Worm (Caenorhabditis elegans) whole organism, L4 larva: ENCODE measurements around the gene C03F11.2.
A peak's percentile ranks its signal among the peaks of the same experiment; 100 is the strongest.

Experiments used
- F26F4.8 ChIP-seq: fragments of 200-800 bp; sonication (Bioruptor generic); conservative IDR thresholded peaks from 2 replicates; pipeline ENCODE4 v1.3.6; 2022; ENCODE audit warnings: missing genetic modification characterization, missing compliant biosample characterization
- F37D6.2 ChIP-seq: sonication (generic microtip); optimal IDR thresholded peaks from 2 replicates; lab custom pipeline; 2016; ENCODE audit warnings: mild to moderate bottlenecking, missing genetic modification characterization, missing compliant biosample characterization
- F44E2.7 ChIP-seq: fragments of 200-800 bp; sonication (Bioruptor generic); IDR thresholded peaks from 2 replicates; pipeline ENCODE4 v2.1.2; 2022; ENCODE audit warnings: missing genetic modification characterization, missing compliant biosample characterization
- R02D3.7 ChIP-seq: fragments of 150-350 bp; sonication (generic microtip); optimal IDR thresholded peaks from 3 replicates; lab custom pipeline; 2014; ENCODE audit warnings: missing biosample characterization, missing genetic modification characterization
- T20F7.1 ChIP-seq: fragments of 200-800 bp; sonication (Bioruptor generic); optimal IDR thresholded peaks from 2 replicates; lab custom pipeline; 2018; ENCODE audit warnings: mild to moderate bottlenecking, missing genetic modification characterization, missing compliant biosample characterization
- Y75B8A.6 ChIP-seq: fragments of 200-800 bp; sonication (Bioruptor generic); IDR thresholded peaks from 2 replicates; pipeline ENCODE4 v1.3.6; 2022; ENCODE audit warnings: missing genetic modification reagents, missing genetic modification characterization, missing compliant biosample characterization
- ZK546.5 ChIP-seq, 2 experiments: sonication (generic microtip); optimal IDR thresholded peaks; 2 replicates each; lab custom pipeline; 2017; ENCODE audit warnings: missing biosample characterization in 2 of 2, missing genetic modification characterization in 2 of 2
- aha-1 ChIP-seq: fragments of 150-350 bp; peaks from one replicate; lab custom pipeline; 2014; ENCODE audit warnings: missing biosample characterization, missing genetic modification characterization
- ama-1 ChIP-seq: fragments of 150-350 bp; optimal IDR thresholded peaks from 2 replicates; lab custom pipeline; 2014; ENCODE audit warnings: inconsistent platforms, mixed read lengths
- attf-4 ChIP-seq: sonication (generic microtip); optimal IDR thresholded peaks from 3 replicates; lab custom pipeline; 2017; ENCODE audit warnings: missing biosample characterization, missing genetic modification characterization
- ceh-20 ChIP-seq: fragments of 200-800 bp; sonication (Bioruptor generic); IDR thresholded peaks from 2 replicates; pipeline ENCODE4 v1.3.6; 2022; ENCODE audit warnings: missing genetic modification reagents, missing genetic modification characterization, missing compliant biosample characterization
- ceh-44 ChIP-seq: fragments of 200-800 bp; sonication (Bioruptor generic); IDR thresholded peaks from 2 replicates; pipeline ENCODE4 v1.3.6; 2022; ENCODE audit warnings: missing genetic modification reagents, missing genetic modification characterization, missing compliant biosample characterization
- ces-1 ChIP-seq: fragments of 150-350 bp; sonication (generic microtip); optimal IDR thresholded peaks from 4 replicates; lab custom pipeline; 2014; ENCODE audit warnings: missing biosample characterization, missing genetic modification reagents, missing genetic modification characterization
- ctbp-1 ChIP-seq: fragments of 200-800 bp; sonication (Bioruptor generic); IDR thresholded peaks from 2 replicates; pipeline ENCODE4 v1.3.6; 2022; ENCODE audit warnings: missing genetic modification reagents, missing genetic modification characterization, missing compliant biosample characterization
- daf-12 ChIP-seq: fragments of 150-350 bp; optimal IDR thresholded peaks from 2 replicates; lab custom pipeline; 2014; ENCODE audit warnings: missing biosample characterization, missing genetic modification reagents, missing genetic modification characterization
- daf-16 ChIP-seq, 3 experiments: sonication (generic microtip); optimal IDR thresholded peaks; 2 replicates each; lab custom pipeline; 2016 to 2017; ENCODE audit warnings: missing genetic modification characterization in 3 of 3, missing genetic modification reagents in 3 of 3, mild to moderate bottlenecking in 2 of 3, missing compliant biosample characterization in 2 of 3, missing biosample characterization in 1 of 3, moderate library complexity in 1 of 3
- dmd-8 ChIP-seq: fragments of 200-800 bp; sonication (Bioruptor generic); IDR thresholded peaks from 2 replicates; pipeline ENCODE4 v1.3.6; 2022; ENCODE audit warnings: missing genetic modification characterization, missing compliant biosample characterization
- dmd-9 ChIP-seq: fragments of 200-800 bp; sonication (Bioruptor generic); IDR thresholded peaks from 2 replicates; pipeline ENCODE4 v1.3.6; 2022; ENCODE audit warnings: missing genetic modification reagents, missing genetic modification characterization, missing compliant biosample characterization
- egl-27 ChIP-seq: sonication (generic microtip); optimal IDR thresholded peaks from 3 replicates; lab custom pipeline; 2017; ENCODE audit warnings: missing biosample characterization, missing genetic modification reagents, missing genetic modification characterization
- fos-1 ChIP-seq: fragments of 150-350 bp; optimal IDR thresholded peaks from 2 replicates; lab custom pipeline; 2014; ENCODE audit warnings: missing biosample characterization, missing genetic modification characterization
- hif-1 ChIP-seq, 2 experiments: sonication (generic microtip); optimal IDR thresholded peaks; 2 replicates each; lab custom pipeline; 2016 to 2017; ENCODE audit warnings: missing compliant biosample characterization in 2 of 2, missing genetic modification characterization in 2 of 2, missing genetic modification reagents in 2 of 2, missing genotype in 2 of 2, mild to moderate bottlenecking in 1 of 2
- hlh-11 ChIP-seq: fragments of 200-800 bp; sonication (Bioruptor generic); optimal IDR thresholded peaks from 2 replicates; lab custom pipeline; 2018; ENCODE audit warnings: mild to moderate bottlenecking, missing genetic modification characterization, missing compliant biosample characterization
- jun-1 ChIP-seq: fragments of 150-350 bp; optimal IDR thresholded peaks from 2 replicates; lab custom pipeline; 2014; ENCODE audit warnings: missing biosample characterization, missing genetic modification reagents, missing genetic modification characterization
- lim-7 ChIP-seq: fragments of 200-800 bp; sonication (Bioruptor generic); IDR thresholded peaks from 2 replicates; pipeline ENCODE4 v1.3.6; 2022; ENCODE audit warnings: missing genetic modification characterization, missing compliant biosample characterization
- lin-1 ChIP-seq: fragments of 200-800 bp; sonication (Bioruptor generic); IDR thresholded peaks from 2 replicates; pipeline ENCODE4 v1.3.6; 2022; ENCODE audit warnings: missing genetic modification reagents, missing genetic modification characterization, missing compliant biosample characterization
- lin-29 ChIP-seq: fragments of 200-800 bp; sonication (Bioruptor generic); IDR thresholded peaks from 2 replicates; pipeline ENCODE4 v1.3.6; 2022; ENCODE audit warnings: missing genetic modification reagents, missing genetic modification characterization, missing compliant biosample characterization
- lir-3 ChIP-seq: sonication (generic microtip); optimal IDR thresholded peaks from 2 replicates; lab custom pipeline; 2016; ENCODE audit warnings: mild to moderate bottlenecking, missing genetic modification characterization, missing compliant biosample characterization
- lsy-2 ChIP-seq, 2 experiments: fragments of 150-350 bp in 1 of 2; sonication (generic microtip) in 1 of 2; optimal IDR thresholded peaks; 2 replicates each; lab custom pipeline; 2014 to 2017; ENCODE audit warnings: missing biosample characterization in 2 of 2, missing genetic modification characterization in 2 of 2
- mdl-1 ChIP-seq, 2 experiments: fragments of 150-350 bp in 1 of 2; sonication (generic microtip) in 1 of 2; optimal IDR thresholded peaks; 2 replicates each; lab custom pipeline; 2014 to 2017; ENCODE audit warnings: missing biosample characterization in 2 of 2, missing genetic modification characterization in 2 of 2
- mep-1 ChIP-seq: fragments of 150-350 bp; sonication (generic microtip); optimal IDR thresholded peaks from 3 replicates; lab custom pipeline; 2014; ENCODE audit warnings: missing biosample characterization, missing genetic modification characterization
- mxl-3 ChIP-seq: fragments of 200-800 bp; sonication (Bioruptor generic); optimal IDR thresholded peaks from 2 replicates; lab custom pipeline; 2018; ENCODE audit warnings: mild to moderate bottlenecking, missing genetic modification characterization, missing compliant biosample characterization
- nhr-102 ChIP-seq: sonication (generic microtip); optimal IDR thresholded peaks from 2 replicates; lab custom pipeline; 2016; ENCODE audit warnings: mild to moderate bottlenecking, missing genetic modification characterization, moderate library complexity, missing compliant biosample characterization
- nhr-111 ChIP-seq: fragments of 200-800 bp; sonication (Bioruptor generic); optimal IDR thresholded peaks from 2 replicates; lab custom pipeline; 2018; ENCODE audit warnings: mild to moderate bottlenecking, missing genetic modification characterization, missing compliant biosample characterization
- nhr-237 ChIP-seq: sonication (generic microtip); optimal IDR thresholded peaks from 2 replicates; lab custom pipeline; 2017; ENCODE audit warnings: missing biosample characterization, missing genetic modification characterization
- nhr-25 ChIP-seq: sonication (generic microtip); optimal IDR thresholded peaks from 2 replicates; lab custom pipeline; 2017; ENCODE audit warnings: missing genetic modification characterization, mild to moderate bottlenecking, missing compliant biosample characterization, antibody characterized with exemption, moderate library complexity, borderline replicate concordance; ENCODE audit not compliant: insufficient read depth
- nhr-28 ChIP-seq: fragments of 150-350 bp; optimal IDR thresholded peaks from 2 replicates; lab custom pipeline; 2014; ENCODE audit warnings: missing biosample characterization, missing genetic modification characterization
- pha-4 ChIP-seq, 2 experiments: fragments of 150-350 bp in 1 of 2; fragments of 200-800 bp in 1 of 2; sonication (Bioruptor generic) in 1 of 2; IDR thresholded peaks in 1 of 2; optimal IDR thresholded peaks in 1 of 2; 2 replicates each; pipeline versions ENCODE4 v1.3.6 to Lab custom; 2014 to 2022; ENCODE audit warnings: missing genetic modification characterization in 2 of 2, missing genetic modification reagents in 2 of 2, missing biosample characterization in 1 of 2, missing compliant biosample characterization in 1 of 2
- pqm-1 ChIP-seq: sonication (generic microtip); optimal IDR thresholded peaks from 2 replicates; lab custom pipeline; 2017; ENCODE audit warnings: missing biosample characterization, missing genetic modification characterization
- rbr-2 ChIP-seq: sonication (generic microtip); optimal IDR thresholded peaks from 2 replicates; lab custom pipeline; 2016; ENCODE audit warnings: missing genotype, missing genetic modification characterization, missing compliant biosample characterization
- snpc-4 ChIP-seq: fragments of 150-350 bp; optimal IDR thresholded peaks from 2 replicates; lab custom pipeline; 2014; ENCODE audit warnings: missing biosample characterization, missing genetic modification characterization
- spr-3 ChIP-seq: fragments of 200-800 bp; sonication (Bioruptor generic); optimal IDR thresholded peaks from 2 replicates; lab custom pipeline; 2018; ENCODE audit warnings: mild to moderate bottlenecking, missing genetic modification characterization, missing compliant biosample characterization
- unc-39 ChIP-seq: sonication (generic microtip); optimal IDR thresholded peaks from 2 replicates; lab custom pipeline; 2017; ENCODE audit warnings: missing biosample characterization, missing genetic modification characterization
- unc-62 ChIP-seq, 3 experiments: fragments of 150-350 bp in 1 of 3; sonication (generic microtip); optimal IDR thresholded peaks in 2 of 3; peaks in 1 of 3; 1 replicate in 1 of 3; 2 replicates in 2 of 3; lab custom pipeline; 2014 to 2017; ENCODE audit warnings: missing biosample characterization in 3 of 3, missing genetic modification characterization in 3 of 3, missing genetic modification reagents in 3 of 3, missing genotype in 1 of 3
- zfp-2 ChIP-seq: sonication (generic microtip); optimal IDR thresholded peaks from 2 replicates; lab custom pipeline; 2016; ENCODE audit warnings: mild to moderate bottlenecking, missing genetic modification characterization, missing compliant biosample characterization
- zip-11 ChIP-seq: fragments of 200-800 bp; sonication (Bioruptor generic); IDR thresholded peaks from 2 replicates; pipeline ENCODE4 v1.3.6; 2022; ENCODE audit warnings: missing genetic modification characterization, missing compliant biosample characterization
- ztf-7 ChIP-seq: fragments of 150-350 bp; optimal IDR thresholded peaks from 2 replicates; lab custom pipeline; 2014; ENCODE audit warnings: missing biosample characterization, missing genetic modification characterization

Gene C03F11.2

DNA sequence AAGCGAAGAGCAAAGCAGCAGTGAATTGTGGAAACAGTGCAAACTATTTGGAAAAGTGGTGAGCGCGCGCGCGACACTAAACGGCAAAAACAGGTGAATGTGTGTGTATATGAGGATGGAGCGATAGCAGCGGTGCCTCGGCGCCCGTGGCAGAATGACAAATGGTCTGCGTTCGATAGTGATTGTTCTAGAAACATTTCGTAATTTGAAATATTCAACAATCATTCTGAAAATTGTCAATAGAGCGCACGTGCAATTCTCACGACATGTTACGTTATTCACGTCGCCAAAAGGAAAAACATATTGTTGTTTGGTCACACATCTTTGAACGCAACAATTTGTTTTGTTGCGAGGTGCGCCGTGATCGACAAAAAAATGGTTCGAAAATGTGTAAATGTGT, 41.9 kb downstream of the C03F11.2 start (continued):
- TF ChIP-seq lim-7 (no peak), spr-3 (no peak), ceh-20 (no peak), lin-29 (GFP tag; lab: Robert Waterston, UW) (no peak)

DNA sequence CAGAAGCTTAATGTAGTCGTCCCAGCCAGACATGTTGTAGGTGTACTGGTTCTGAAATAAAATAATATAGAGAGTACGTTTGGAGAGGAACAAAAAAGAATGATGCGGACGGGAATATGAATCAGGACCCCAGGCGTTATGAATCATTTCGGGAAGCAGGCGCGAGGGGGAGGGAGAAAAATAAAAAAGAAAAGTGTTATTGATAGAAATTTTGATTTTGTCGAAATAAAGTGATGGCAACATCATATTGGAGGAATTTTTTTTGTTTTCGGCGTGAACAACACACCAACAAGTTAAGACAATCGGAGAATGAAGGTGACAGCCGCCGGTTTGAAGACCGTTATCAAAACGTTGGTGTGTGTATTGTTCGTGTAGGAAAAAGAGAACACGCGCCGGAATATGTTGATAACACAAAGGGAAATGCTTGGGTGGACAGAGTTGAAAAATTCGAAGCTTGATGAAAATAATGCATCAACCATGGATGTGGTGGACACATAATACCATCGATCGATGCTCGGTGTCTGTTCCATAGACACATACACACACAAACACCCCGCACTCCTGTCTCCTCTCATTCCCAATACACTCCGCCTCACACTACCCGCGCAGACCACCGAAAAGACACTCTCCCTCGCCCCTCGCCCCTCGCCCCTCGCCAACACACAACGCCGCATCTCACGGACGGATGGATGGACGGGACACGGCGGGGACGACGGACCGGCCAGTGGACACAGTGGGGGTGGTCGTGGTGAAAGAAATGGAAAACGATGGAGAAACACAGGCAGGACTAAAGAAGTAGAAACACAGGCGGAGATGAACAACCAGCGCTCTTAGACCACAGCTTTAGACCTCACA, 43.0 kb downstream of the C03F11.2 start, which contains the start of gene pfn-2:
pfn-2 (minus strand) TSS at position 51 of the 855 bp plus-strand sequence.
- no peak for TF ChIP-seq zfp-2 (tag; lab: Kevin White, UChicago)
- TF ChIP-seq nhr-111 (GFP tag; lab: Kevin White, UChicago) = peak; percentile 14
- TF ChIP-seq fos-1 (tag; lab: Kevin White, UChicago) = no peak
- peak in 1 of 2 experiments; percentile 48 for TF ChIP-seq mdl-1 (tag; optimal IDR thresholded peaks at IDR 0.05; lab: Kevin White, UChicago)
- no peak for TF ChIP-seq F26F4.8
- no peak for TF ChIP-seq attf-4 (tag; lab: Kevin White, UChicago)
- no peak for TF ChIP-seq ces-1 (GFP tag; lab: Kevin White, UChicago)
- no peak for TF ChIP-seq nhr-25 (tag; lab: Kevin White, UChicago)
- no peak for TF ChIP-seq egl-27 (tag; lab: Kevin White, UChicago)
- TF ChIP-seq F44E2.7 (GFP tag; lab: Robert Waterston, UW) = no peak
- no peak for TF ChIP-seq jun-1 (tag; lab: Kevin White, UChicago)
- TF ChIP-seq rbr-2 (tag; lab: Kevin White, UChicago) = peak; percentile 47
- peak in 1 of 2 experiments; percentile 66 for TF ChIP-seq unc-62 (GFP tag; optimal IDR thresholded peaks at IDR 0.05 in 1 of 2; lab: Kevin White, UChicago)
- TF ChIP-seq unc-62 (tag; optimal IDR thresholded peaks at IDR 0.05; lab: Kevin White, UChicago) = no peak
- no peak for TF ChIP-seq daf-16 (GFP tag; optimal IDR thresholded peaks at IDR 0.05; lab: Kevin White, UChicago)
- peak; percentile 76 for TF ChIP-seq daf-16 (tag; optimal IDR thresholded peaks at IDR 0.05; lab: Kevin White, UChicago)
- no peak for TF ChIP-seq ztf-7 (tag; lab: Kevin White, UChicago)
- peak; percentile 33 for TF ChIP-seq mep-1 (tag; lab: Kevin White, UChicago)
- no peak for TF ChIP-seq lir-3 (tag; lab: Kevin White, UChicago)
- peak in 1 of 2 experiments; percentile 14 for TF ChIP-seq lsy-2 (tag; optimal IDR thresholded peaks at IDR 0.05; lab: Kevin White, UChicago)
- peak; percentile 5; the same call in 1 of the 2 replicates for TF ChIP-seq pha-4 (GFP tag; IDR thresholded peaks at IDR 0.05; lab: Robert Waterston, UW)
- no peak for TF ChIP-seq pha-4 (tag; optimal IDR thresholded peaks at IDR 0.05; lab: Kevin White, UChicago)
- peak; percentile 85 for TF ChIP-seq mxl-3 (GFP tag; lab: Kevin White, UChicago)
- TF ChIP-seq dmd-9 (GFP tag; lab: Robert Waterston, UW) = 0 out of 2 replicates have a peak, but pooled peaks have one; percentile 32
- no peak for TF ChIP-seq unc-39 (tag; lab: Kevin White, UChicago)
- TF ChIP-seq lin-29 (GFP tag; lab: Robert Waterston, UW) = peak; percentile 40; the same call in 1 of the 2 replicates
- TF ChIP-seq ctbp-1 = 0 out of 2 replicates have a peak, but pooled peaks have one; percentile 13
- TF ChIP-seq ceh-44 (GFP tag; lab: Robert Waterston, UW) = no peak
- no peak for TF ChIP-seq nhr-102 (tag; lab: Kevin White, UChicago)
- TF ChIP-seq lin-1 (GFP tag; lab: Robert Waterston, UW) = no peak
- TF ChIP-seq T20F7.1 (GFP tag; lab: Kevin White, UChicago) = no peak
- TF ChIP-seq daf-12 = no peak
- TF ChIP-seq hif-1 (tag; optimal IDR thresholded peaks at IDR 0.05; lab: Kevin White, UChicago) = peak in 1 of 2 experiments; percentile 32
- TF ChIP-seq lim-7 = 0 out of 2 replicates have a peak, but pooled peaks have one; percentile 8
- peak; percentile 38 for TF ChIP-seq pqm-1 (tag; lab: Kevin White, UChicago)
- peak; percentile 63 for TF ChIP-seq hlh-11 (tag; lab: Kevin White, UChicago)
- peak; percentile 98 for TF ChIP-seq aha-1 (tag; lab: Kevin White, UChicago)
- TF ChIP-seq F37D6.2 = no peak
- TF ChIP-seq zip-11 = no peak
- no peak for TF ChIP-seq snpc-4 (tag; lab: Kevin White, UChicago)
- no peak for TF ChIP-seq Y75B8A.6 (GFP tag; lab: Robert Waterston, UW)
- no peak for TF ChIP-seq R02D3.7 (tag; lab: Kevin White, UChicago)
- no peak for TF ChIP-seq dmd-8
- TF ChIP-seq nhr-28 = peak; percentile 38
- no peak for TF ChIP-seq ama-1 (lab: Kevin White, UChicago)
- TF ChIP-seq nhr-237 (tag; lab: Kevin White, UChicago) = no peak
- no peak for TF ChIP-seq ZK546.5 (tag; optimal IDR thresholded peaks at IDR 0.05; lab: Kevin White, UChicago)
